Fruit fly (Drosophila melanogaster): ENCODE results near the gene Nse1.

DNA sequence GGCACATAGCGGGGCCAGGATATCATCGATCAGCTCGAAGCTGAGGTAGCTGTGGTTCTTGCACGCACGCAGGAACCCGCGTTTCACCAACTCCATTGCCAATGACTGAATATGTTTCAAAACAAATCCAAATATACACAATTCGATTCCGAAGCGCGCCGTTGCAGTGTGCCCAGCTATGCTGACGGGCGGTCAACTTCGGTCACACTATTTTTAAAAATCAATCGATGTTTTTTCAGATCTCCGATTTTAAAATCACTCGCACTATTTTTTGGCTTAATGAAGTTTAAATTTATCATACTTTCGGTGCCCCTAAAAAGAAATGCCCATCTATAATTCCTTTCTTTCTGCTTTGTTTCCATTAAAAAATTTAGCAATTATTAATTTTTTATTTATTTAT, at the start of gene Nse1:
- TF ChIP-seq CG14711 (tag; optimal IDR thresholded peaks at IDR 0.05) (no peak), kay (GFP tag; ENCODE audit: borderline replicate concordance) (no peak), tj (GFP tag; optimal IDR thresholded peaks at IDR 0.05) (no peak), cnc (optimal IDR thresholded peaks at IDR 0.05) (no peak), CG7101 (tag; optimal IDR thresholded peaks at IDR 0.05) (no peak), CG1620 (GFP tag; optimal IDR thresholded peaks at IDR 0.05) (no peak), toe (GFP tag; optimal IDR thresholded peaks at IDR 0.05) (no peak)

All from whole organism, adult.